Fruit fly (Drosophila melanogaster): ENCODE data around the gene Vps53.

Gene Vps53

dm6 chr2L:4372802-4373570 is 12.9 kb downstream of the Vps53 start:
- no peak for TF ChIP-seq CG32121 (GFP tag; IDR thresholded peaks at IDR 0.05)
- no peak for TF ChIP-seq CG34367 (tag; optimal IDR thresholded peaks at IDR 0.05)
- TF ChIP-seq EcR (GFP tag; optimal IDR thresholded peaks at IDR 0.05), result peak; percentile 33

- peak; percentile 14 for TF ChIP-seq CG8301 (tag; optimal IDR thresholded peaks at IDR 0.05)
- TF ChIP-seq gl (tag; optimal IDR thresholded peaks at IDR 0.05), result peak; percentile 38
- TF ChIP-seq Pif1B (GFP tag; optimal IDR thresholded peaks at IDR 0.05), result peak; percentile 62
- peak; percentile 47 for TF ChIP-seq CG9948 (tag; optimal IDR thresholded peaks at IDR 0.05)
- TF ChIP-seq rn (GFP tag; IDR thresholded peaks at IDR 0.05), result no peak
- peak; percentile 21 for TF ChIP-seq CG17806 (tag; optimal IDR thresholded peaks at IDR 0.05)
- TF ChIP-seq CG13204 (GFP tag; optimal IDR thresholded peaks at IDR 0.05), result peak; percentile 89
- TF ChIP-seq CG34367 (tag; optimal IDR thresholded peaks at IDR 0.05), result peak; percentile 15
- TF ChIP-seq CG14655 (GFP tag; optimal IDR thresholded peaks at IDR 0.05), result peak; percentile 41
- TF ChIP-seq fd96Ca (GFP tag; IDR thresholded peaks at IDR 0.05), result peak; percentile 63; the same call in 2 of the 3 replicates
- no peak for TF ChIP-seq CG10348 (GFP tag; IDR thresholded peaks at IDR 0.05)
- peak; percentile 26 for TF ChIP-seq D1 (tag; optimal IDR thresholded peaks at IDR 0.05)
- peak; percentile 60 for TF ChIP-seq CG15710 (tag; optimal IDR thresholded peaks at IDR 0.05)
- peak; percentile 55 for TF ChIP-seq Pif1A (GFP tag; optimal IDR thresholded peaks at IDR 0.05)
- peak; percentile 76 for TF ChIP-seq EcR (GFP tag; optimal IDR thresholded peaks at IDR 0.05)
- peak; percentile 67 for TF ChIP-seq Ets98B (GFP tag; IDR thresholded peaks at IDR 0.05)
- TF ChIP-seq CG8159 (tag; optimal IDR thresholded peaks at IDR 0.05), result peak; percentile 66
- TF ChIP-seq CG4496 (GFP tag; IDR thresholded peaks at IDR 0.05), result peak; percentile 71; the same call in 2 of the 3 replicates
- TF ChIP-seq CG12605 (GFP tag; IDR thresholded peaks at IDR 0.05), result 0 out of 2 replicates have a peak, but pooled peaks have one; percentile 29
- TF ChIP-seq Snoo (tag; optimal IDR thresholded peaks at IDR 0.05), result peak; percentile 59
- TF ChIP-seq CG32121 (GFP tag; IDR thresholded peaks at IDR 0.05), result peak; percentile 32; the same call in 1 of the 2 replicates
Measured at dm6 chr2L:4371516-4372136, 14.2 kb downstream of the Vps53 start.

dm6 chr2L:4370592-4370991 is 15.3 kb downstream of the Vps53 start:
- no peak for TF ChIP-seq CG17806 (tag; optimal IDR thresholded peaks at IDR 0.05)
- peak; percentile 76 for TF ChIP-seq EcR (GFP tag; optimal IDR thresholded peaks at IDR 0.05)

DNA sequence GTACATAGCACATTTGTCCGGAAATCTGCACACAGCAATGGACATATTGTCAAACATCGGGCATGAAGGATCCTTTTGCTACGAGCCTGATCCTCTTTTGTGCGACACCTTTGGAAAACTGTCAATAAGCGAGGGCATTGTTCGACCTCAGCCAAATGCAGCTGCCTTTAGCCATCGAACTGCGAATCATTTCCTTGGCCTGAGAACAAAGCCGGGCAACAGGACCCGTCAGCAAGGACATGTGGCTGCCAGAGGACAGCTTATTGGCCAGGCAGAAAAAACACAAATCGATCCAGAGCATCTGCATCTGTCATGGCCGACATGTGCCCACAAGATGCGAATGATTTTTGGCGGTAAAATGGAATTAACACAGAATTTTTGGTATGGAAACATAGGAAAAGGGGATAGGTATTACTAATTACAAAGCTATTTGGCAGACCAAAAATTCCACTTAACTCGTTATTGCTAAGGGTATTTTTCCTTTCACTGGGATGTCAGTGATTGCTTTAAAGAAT is 15.8 kb downstream of the Vps53 start:
- TF ChIP-seq Pif1B (GFP tag; optimal IDR thresholded peaks at IDR 0.05), result no peak
- no peak for TF ChIP-seq CG9948 (tag; optimal IDR thresholded peaks at IDR 0.05)
- no peak for TF ChIP-seq rn (GFP tag; IDR thresholded peaks at IDR 0.05)
- TF ChIP-seq Snoo (tag; optimal IDR thresholded peaks at IDR 0.05), result no peak
- no peak for TF ChIP-seq CG12605 (GFP tag; IDR thresholded peaks at IDR 0.05)
- TF ChIP-seq CG32121 (GFP tag; IDR thresholded peaks at IDR 0.05), result no peak
- no peak for TF ChIP-seq D1 (tag; optimal IDR thresholded peaks at IDR 0.05)
- TF ChIP-seq CG14655 (GFP tag; optimal IDR thresholded peaks at IDR 0.05), result no peak
- TF ChIP-seq Ets98B (GFP tag; IDR thresholded peaks at IDR 0.05), result no peak

- TF ChIP-seq CG8301 (tag; optimal IDR thresholded peaks at IDR 0.05) (no peak), Snoo (tag; optimal IDR thresholded peaks at IDR 0.05) (no peak), rn (GFP tag; IDR thresholded peaks at IDR 0.05) (no peak), CG12605 (GFP tag; IDR thresholded peaks at IDR 0.05) (no peak), Pif1B (GFP tag; optimal IDR thresholded peaks at IDR 0.05) (no peak), Ets98B (GFP tag; IDR thresholded peaks at IDR 0.05) (no peak), CG32121 (GFP tag; IDR thresholded peaks at IDR 0.05) (no peak), CG9948 (tag; optimal IDR thresholded peaks at IDR 0.05) (no peak), CG34367 (tag; optimal IDR thresholded peaks at IDR 0.05) (no peak)
Measured at dm6 chr2L:4368553-4369268, 17.2 kb downstream of the Vps53 start.

DNA sequence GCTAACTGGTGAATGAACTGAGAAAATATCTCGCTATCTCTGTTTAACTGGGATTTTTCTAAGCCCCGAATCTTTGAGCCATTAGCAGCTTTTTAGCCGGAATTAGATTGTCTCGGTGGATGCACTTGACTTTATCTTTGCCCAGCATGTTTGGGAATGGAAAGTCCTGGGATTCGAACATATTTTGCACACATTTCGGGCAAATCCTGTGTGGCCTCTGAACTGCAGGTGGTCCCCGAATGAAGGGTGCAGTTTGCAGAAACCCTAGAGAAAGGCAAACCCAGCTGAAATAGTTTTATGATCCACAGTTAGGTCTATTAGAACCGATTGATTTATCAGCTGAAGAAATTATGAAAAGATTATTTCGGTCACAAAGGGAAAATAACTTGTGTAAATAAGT is 19.2 kb downstream of the Vps53 start:
- TF ChIP-seq Pif1A (GFP tag; optimal IDR thresholded peaks at IDR 0.05) (no peak), CG12605 (GFP tag; IDR thresholded peaks at IDR 0.05) (no peak), CG8159 (tag; optimal IDR thresholded peaks at IDR 0.05) (no peak), CG34367 (tag; optimal IDR thresholded peaks at IDR 0.05) (no peak), gl (tag; optimal IDR thresholded peaks at IDR 0.05) (no peak), CG9948 (tag; optimal IDR thresholded peaks at IDR 0.05) (no peak), Pif1B (GFP tag; optimal IDR thresholded peaks at IDR 0.05) (no peak), rn (GFP tag; IDR thresholded peaks at IDR 0.05) (no peak), Ets98B (GFP tag; IDR thresholded peaks at IDR 0.05) (no peak), Snoo (tag; optimal IDR thresholded peaks at IDR 0.05) (no peak), CG4496 (GFP tag; IDR thresholded peaks at IDR 0.05) (no peak), CG32121 (GFP tag; IDR thresholded peaks at IDR 0.05) (no peak), EcR (GFP tag; optimal IDR thresholded peaks at IDR 0.05) (no peak), fd96Ca (GFP tag; IDR thresholded peaks at IDR 0.05) (no peak), CG17806 (tag; optimal IDR thresholded peaks at IDR 0.05) (no peak), CG13204 (GFP tag; optimal IDR thresholded peaks at IDR 0.05) (no peak)

Data from whole organism, pupa.